Worm (Caenorhabditis elegans) whole organism, young adult: ENCODE measurements around the gene str-193.

Experiments used
- C06A6.2 ChIP-seq: fragments of 200-800 bp; sonication (Bioruptor generic); conservative IDR thresholded peaks from 2 replicates; pipeline ENCODE4 v1.3.6; 2022; ENCODE audit warnings: missing genetic modification characterization, missing compliant biosample characterization
- D2030.7 ChIP-seq: fragments of 200-800 bp; sonication (Bioruptor generic); IDR thresholded peaks from 2 replicates; pipeline ENCODE4 v1.3.6; 2022; ENCODE audit warnings: missing genetic modification reagents, missing genetic modification characterization, missing compliant biosample characterization
- F57A8.1 ChIP-seq: fragments of 200-800 bp; sonication (Bioruptor generic); optimal IDR thresholded peaks from 2 replicates; lab custom pipeline; 2018; ENCODE audit warnings: mild to moderate bottlenecking, missing genetic modification characterization, moderate library complexity, missing compliant biosample characterization
- T26A5.8 ChIP-seq: sonication (generic microtip); optimal IDR thresholded peaks from 2 replicates; lab custom pipeline; 2016; ENCODE audit warnings: missing genetic modification characterization, missing compliant biosample characterization
- Y53G8AR.9 ChIP-seq: fragments of 200-800 bp; sonication (Bioruptor generic); conservative IDR thresholded peaks from 2 replicates; pipeline ENCODE4 v1.3.6; 2022; ENCODE audit warnings: missing genetic modification reagents, missing genetic modification characterization, missing compliant biosample characterization
- Y79H2A.3 ChIP-seq: fragments of 200-800 bp; sonication (Bioruptor generic); conservative IDR thresholded peaks from 2 replicates; pipeline ENCODE4 v1.3.6; 2022; ENCODE audit warnings: missing genetic modification reagents, missing genetic modification characterization, missing compliant biosample characterization
- Y95B8A.8 ChIP-seq: fragments of 200-800 bp; sonication (Bioruptor generic); IDR thresholded peaks from 2 replicates; pipeline ENCODE4 v1.3.6; 2022; ENCODE audit warnings: missing genetic modification reagents, missing genetic modification characterization, missing compliant biosample characterization
- ama-1 ChIP-seq, 3 experiments: fragments of 150-350 bp in 1 of 3; sonication (generic microtip) in 2 of 3; optimal IDR thresholded peaks; 2 replicates each; lab custom pipeline; 2014 to 2018; ENCODE audit warnings: missing biosample characterization in 2 of 3, missing genetic modification characterization in 2 of 3, missing genetic modification reagents in 2 of 3
- atf-7 ChIP-seq: sonication (generic microtip); optimal IDR thresholded peaks from 2 replicates; lab custom pipeline; 2017; ENCODE audit warnings: mild to moderate bottlenecking, missing genetic modification characterization, missing compliant biosample characterization
- athp-1 ChIP-seq: sonication (generic microtip); optimal IDR thresholded peaks from 2 replicates; lab custom pipeline; 2017; ENCODE audit warnings: mild to moderate bottlenecking, missing genetic modification characterization, missing compliant biosample characterization
- attf-3 ChIP-seq: fragments of 200-800 bp; sonication (Bioruptor generic); conservative IDR thresholded peaks from 2 replicates; pipeline ENCODE4 v1.3.6; 2022; ENCODE audit warnings: missing genetic modification reagents, missing genetic modification characterization, missing compliant biosample characterization
- bed-2 ChIP-seq: fragments of 200-800 bp; sonication (Bioruptor generic); IDR thresholded peaks from 2 replicates; pipeline ENCODE4 v1.3.6; 2022; ENCODE audit warnings: missing genetic modification reagents, missing genetic modification characterization, missing compliant biosample characterization
- ceh-100 ChIP-seq: fragments of 200-800 bp; sonication (Bioruptor generic); IDR thresholded peaks from 2 replicates; pipeline ENCODE4 v1.3.6; 2022; ENCODE audit warnings: missing genetic modification reagents, missing genetic modification characterization, missing compliant biosample characterization
- ceh-27 ChIP-seq: fragments of 200-800 bp; sonication (Bioruptor generic); optimal IDR thresholded peaks from 2 replicates; lab custom pipeline; 2018; ENCODE audit warnings: mild to moderate bottlenecking, missing genetic modification characterization, moderate library complexity, missing compliant biosample characterization
- ceh-91 ChIP-seq: fragments of 200-800 bp; sonication (Bioruptor generic); IDR thresholded peaks from 2 replicates; pipeline ENCODE4 v1.3.6; 2022; ENCODE audit warnings: missing genetic modification reagents, missing genetic modification characterization, missing compliant biosample characterization
- fkh-3 ChIP-seq: sonication (generic microtip); optimal IDR thresholded peaks from 2 replicates; lab custom pipeline; 2016; ENCODE audit warnings: mild to moderate bottlenecking, missing genetic modification characterization, missing compliant biosample characterization
- him-1 ChIP-seq: sonication (generic microtip); optimal IDR thresholded peaks from 2 replicates; lab custom pipeline; 2016; ENCODE audit warnings: missing genotype, missing genetic modification reagents, missing genetic modification characterization, missing compliant biosample characterization
- hmg-1.2 ChIP-seq: fragments of 200-800 bp; sonication (Bioruptor generic); IDR thresholded peaks from 2 replicates; pipeline ENCODE4 v1.3.6; 2022; ENCODE audit warnings: missing genetic modification reagents, missing genetic modification characterization, missing compliant biosample characterization
- hrde-1 ChIP-seq: sonication (generic microtip); optimal IDR thresholded peaks from 2 replicates; lab custom pipeline; 2016; ENCODE audit warnings: missing genetic modification characterization, mild to moderate bottlenecking, missing compliant biosample characterization, moderate library complexity, missing genotype, missing genetic modification reagents, borderline replicate concordance
- let-526 ChIP-seq: fragments of 200-800 bp; sonication (Bioruptor generic); IDR thresholded peaks from 2 replicates; pipeline ENCODE4 v1.3.6; 2022; ENCODE audit warnings: missing genetic modification reagents, missing genetic modification characterization, missing compliant biosample characterization
- lin-35 ChIP-seq, 3 experiments: fragments of 150-350 bp in 2 of 3; sonication (generic microtip) in 1 of 3; optimal IDR thresholded peaks; 2 replicates each; lab custom pipeline; 2014 to 2018; ENCODE audit warnings: missing biosample characterization in 3 of 3, missing genetic modification characterization in 3 of 3, missing genetic modification reagents in 3 of 3
- lir-1 ChIP-seq: fragments of 200-800 bp; sonication (Bioruptor generic); conservative IDR thresholded peaks from 2 replicates; pipeline ENCODE4 v1.3.6; 2022; ENCODE audit warnings: missing genetic modification reagents, missing genetic modification characterization, missing compliant biosample characterization
- lsl-1 ChIP-seq: fragments of 200-800 bp; sonication (Bioruptor generic); optimal IDR thresholded peaks from 2 replicates; lab custom pipeline; 2018; ENCODE audit warnings: mild to moderate bottlenecking, missing genetic modification characterization, moderate library complexity, missing compliant biosample characterization
- lsy-27 ChIP-seq: sonication (generic microtip); optimal IDR thresholded peaks from 2 replicates; lab custom pipeline; 2017; ENCODE audit warnings: missing genetic modification characterization, mild to moderate bottlenecking, missing compliant biosample characterization, antibody characterized with exemption, missing genotype, borderline replicate concordance; ENCODE audit not compliant: insufficient read depth
- madf-3 ChIP-seq: fragments of 200-800 bp; sonication (Bioruptor generic); IDR thresholded peaks from 2 replicates; pipeline ENCODE4 v1.3.6; 2022; ENCODE audit warnings: missing genetic modification reagents, missing genetic modification characterization, missing compliant biosample characterization
- mcd-1 ChIP-seq: fragments of 200-800 bp; sonication (Bioruptor generic); IDR thresholded peaks from 2 replicates; pipeline ENCODE4 v1.3.6; 2022; ENCODE audit warnings: missing genetic modification reagents, missing genetic modification characterization, missing compliant biosample characterization
- mes-4 ChIP-seq: sonication (generic microtip); optimal IDR thresholded peaks from 2 replicates; lab custom pipeline; 2016; ENCODE audit warnings: missing genotype, missing genetic modification characterization, missing compliant biosample characterization
- nfyb-1 ChIP-seq: fragments of 200-800 bp; sonication (Bioruptor generic); IDR thresholded peaks from 2 replicates; pipeline ENCODE4 v1.3.6; 2022; ENCODE audit warnings: missing genetic modification reagents, missing genetic modification characterization, missing compliant biosample characterization
- nhr-179 ChIP-seq: sonication (generic microtip); optimal IDR thresholded peaks from 2 replicates; lab custom pipeline; 2016; ENCODE audit warnings: mild to moderate bottlenecking, missing genetic modification characterization, missing compliant biosample characterization
- nhr-90 ChIP-seq: sonication (generic microtip); optimal IDR thresholded peaks from 2 replicates; lab custom pipeline; 2016; ENCODE audit warnings: missing genotype, mild to moderate bottlenecking, missing genetic modification characterization, missing compliant biosample characterization
- sea-2 ChIP-seq: fragments of 200-800 bp; sonication (Bioruptor generic); IDR thresholded peaks from 2 replicates; pipeline ENCODE4 v1.3.6; 2022; ENCODE audit warnings: missing genetic modification characterization, missing compliant biosample characterization
- snpc-1.1 ChIP-seq: sonication (generic microtip); optimal IDR thresholded peaks from 2 replicates; lab custom pipeline; 2017; ENCODE audit warnings: missing genetic modification characterization, mild to moderate bottlenecking, missing compliant biosample characterization, antibody characterized with exemption, moderate library complexity, missing genotype, missing genetic modification reagents; ENCODE audit not compliant: insufficient read depth
- snpc-1.3 ChIP-seq: sonication (generic microtip); optimal IDR thresholded peaks from 2 replicates; lab custom pipeline; 2017; ENCODE audit warnings: missing genetic modification characterization, mild to moderate bottlenecking, missing compliant biosample characterization, antibody characterized with exemption, moderate library complexity, missing genotype, missing genetic modification reagents; ENCODE audit not compliant: insufficient read depth
- unc-130 ChIP-seq: sonication (generic microtip); optimal IDR thresholded peaks from 2 replicates; lab custom pipeline; 2016; ENCODE audit warnings: missing genetic modification reagents, missing genetic modification characterization, missing compliant biosample characterization
- ztf-18 ChIP-seq: sonication (generic microtip); optimal IDR thresholded peaks from 2 replicates; lab custom pipeline; 2016; ENCODE audit warnings: missing genotype, mild to moderate bottlenecking, missing genetic modification characterization, missing compliant biosample characterization
- ztf-25 ChIP-seq: fragments of 200-800 bp; sonication (Bioruptor generic); IDR thresholded peaks from 2 replicates; pipeline ENCODE4 v1.3.6; 2022; ENCODE audit warnings: missing genetic modification reagents, missing genetic modification characterization, missing compliant biosample characterization
- ztf-6 ChIP-seq: fragments of 200-800 bp; sonication (Bioruptor generic); IDR thresholded peaks from 2 replicates; pipeline ENCODE4 v1.3.6; 2022; ENCODE audit warnings: missing genetic modification reagents, missing genetic modification characterization, missing compliant biosample characterization

Gene str-193

DNA sequence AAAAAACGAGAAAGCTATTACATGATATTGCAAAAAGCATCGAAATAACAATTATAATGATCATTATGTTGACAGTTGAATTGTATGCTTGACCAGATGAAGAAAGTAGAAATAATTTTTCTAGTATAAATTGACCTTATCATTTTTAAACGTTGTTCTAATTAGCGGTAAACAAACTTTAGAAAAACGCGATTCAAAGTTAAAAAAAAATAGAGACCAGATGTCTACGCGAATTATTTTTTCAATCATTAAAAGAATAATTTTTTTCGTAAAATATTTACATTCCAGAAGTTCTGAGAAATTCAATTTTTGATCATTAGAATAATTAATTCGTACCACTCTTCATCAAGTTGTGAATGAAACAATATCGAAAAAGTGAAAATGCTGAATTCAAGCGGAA lies 19.7 kb downstream of the str-193 start, which contains the start of gene F46B6.10:
TSS of gene F46B6.10 (minus strand) at position 101 of the 400 bp plus-strand sequence.
- TF ChIP-seq ceh-100 (GFP tag; lab: Robert Waterston, UW) (no peak), athp-1 (tag; lab: Kevin White, UChicago) (no peak), attf-3 (GFP tag; lab: Robert Waterston, UW) (no peak), snpc-1.1 (tag; lab: Kevin White, UChicago) (no peak), madf-3 (GFP tag; lab: Robert Waterston, UW) (no peak)

DNA sequence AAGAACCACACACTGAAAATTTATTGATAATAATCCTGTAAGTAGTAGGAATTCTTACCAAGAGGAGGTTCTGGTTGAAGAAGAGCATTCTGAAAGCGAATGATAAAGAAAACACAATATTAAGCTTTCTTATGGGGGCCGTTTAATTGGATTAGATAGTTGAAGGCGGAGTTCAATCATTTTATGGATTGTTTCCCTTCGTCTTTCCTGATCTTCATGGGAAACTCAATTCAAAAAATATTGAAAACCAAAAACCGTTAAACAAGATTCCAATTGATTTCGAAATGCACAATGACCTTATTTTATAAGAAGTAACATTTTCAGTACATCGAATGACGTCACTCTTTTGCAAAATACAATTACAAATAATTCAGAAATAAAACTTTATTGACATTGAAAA lies 22.5 kb downstream of the str-193 start, which contains the start of gene F46B6.13:
TSS of gene F46B6.13 (minus strand) at position 101 of the 400 bp plus-strand sequence.
- TF ChIP-seq lin-35 (GFP tag; optimal IDR thresholded peaks at IDR 0.05; lab: Kevin White, UChicago) (no peak), snpc-1.1 (tag; lab: Kevin White, UChicago) (no peak), mcd-1 (GFP tag; lab: Robert Waterston, UW) (no peak), Y79H2A.3 (no peak), Y95B8A.8 (GFP tag; lab: Robert Waterston, UW) (no peak), sea-2 (no peak), hrde-1 (tag; lab: Kevin White, UChicago) (no peak), him-1 (tag; lab: Kevin White, UChicago) (no peak), ama-1 (optimal IDR thresholded peaks at IDR 0.05; lab: Kevin White, UChicago) (no peak), ama-1 (GFP tag; optimal IDR thresholded peaks at IDR 0.05; lab: Kevin White, UChicago) (no peak), ztf-18 (tag; lab: Kevin White, UChicago) (no peak)

DNA sequence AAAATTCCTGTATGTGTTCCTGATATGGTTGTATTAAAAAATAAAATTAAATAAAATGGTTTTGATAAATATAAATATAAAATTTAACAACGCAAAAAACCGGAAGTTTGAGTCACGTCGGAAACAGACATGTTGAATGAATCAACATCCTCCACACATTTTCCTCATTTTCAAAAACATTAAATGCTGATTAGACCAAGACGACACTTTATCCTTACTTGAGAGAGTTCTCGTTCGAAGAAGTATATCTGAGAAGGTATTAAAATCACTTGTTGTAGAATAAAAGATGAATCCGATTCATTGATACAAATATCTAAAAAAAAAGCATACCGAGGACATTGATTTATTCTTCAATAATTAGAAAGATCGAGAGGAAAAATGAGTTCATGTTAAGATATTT lies 23.4 kb downstream of the str-193 start:
- TF ChIP-seq nhr-179 (tag; lab: Kevin White, UChicago): no peak
- TF ChIP-seq ztf-25 (GFP tag; lab: Robert Waterston, UW): no peak
- TF ChIP-seq lsl-1 (GFP tag; lab: Kevin White, UChicago): no peak
- no peak for TF ChIP-seq F57A8.1
- TF ChIP-seq ceh-91 (GFP tag; lab: Robert Waterston, UW): no peak
- no peak for TF ChIP-seq lir-1 (GFP tag; lab: Robert Waterston, UW)
- no peak for TF ChIP-seq ztf-6 (GFP tag; lab: Robert Waterston, UW)
- no peak for TF ChIP-seq unc-130 (GFP tag; lab: Kevin White, UChicago)
- no peak for TF ChIP-seq atf-7 (tag; lab: Kevin White, UChicago)
- TF ChIP-seq lsy-27 (tag; lab: Kevin White, UChicago): no peak
- no peak for TF ChIP-seq D2030.7 (GFP tag; lab: Robert Waterston, UW)
- TF ChIP-seq hmg-1.2: no peak
- TF ChIP-seq Y53G8AR.9 (GFP tag; lab: Robert Waterston, UW): no peak
- no peak for TF ChIP-seq snpc-1.3 (tag; lab: Kevin White, UChicago)
- TF ChIP-seq ztf-18 (tag; lab: Kevin White, UChicago): no peak
- TF ChIP-seq, all 124 proteins: peak for 0

DNA sequence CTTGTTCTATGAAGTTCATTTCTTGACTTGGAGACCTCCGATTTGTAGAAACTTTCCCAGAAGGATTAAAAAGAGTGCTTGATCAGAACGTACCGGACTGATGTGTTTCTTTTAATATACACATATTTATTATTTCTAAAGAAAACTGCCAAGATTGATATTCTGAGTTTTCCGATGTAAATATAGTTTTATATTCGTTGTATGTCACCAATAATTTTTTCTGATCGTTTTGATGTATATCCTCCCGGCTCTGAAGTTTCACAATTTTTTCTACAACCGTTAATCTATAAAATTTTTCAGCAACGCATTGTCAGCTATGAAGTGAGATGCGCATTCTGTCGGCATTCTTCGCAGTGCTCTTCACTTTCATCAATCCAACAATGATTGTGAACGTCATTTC lies 25.1 kb downstream of the str-193 start, which contains the start of gene F46B6.9:
TSS of gene F46B6.9 (plus strand) at position 301 of the 400 bp plus-strand sequence.
- TF ChIP-seq nfyb-1 (GFP tag; lab: Robert Waterston, UW): no peak
- TF ChIP-seq fkh-3 (tag; lab: Kevin White, UChicago): no peak
- no peak for TF ChIP-seq ceh-27 (GFP tag; lab: Kevin White, UChicago)
- no peak for TF ChIP-seq mes-4 (tag; lab: Kevin White, UChicago)
- no peak for TF ChIP-seq T26A5.8 (tag; lab: Kevin White, UChicago)
- TF ChIP-seq bed-2: no peak
- TF ChIP-seq nhr-90 (tag; lab: Kevin White, UChicago): no peak
- TF ChIP-seq let-526: no peak
- no peak for TF ChIP-seq attf-3 (GFP tag; lab: Robert Waterston, UW)
- TF ChIP-seq athp-1 (tag; lab: Kevin White, UChicago): no peak
- no peak for TF ChIP-seq Y79H2A.3
- TF ChIP-seq mcd-1 (GFP tag; lab: Robert Waterston, UW): no peak
- TF ChIP-seq C06A6.2: no peak
